Fruit fly (Drosophila melanogaster) whole organism, adult: ENCODE results near the gene CG15525.
A peak's percentile ranks its signal among the peaks of the same experiment; 100 is the strongest.

Experiments
- CG11617 ChIP-seq: fragments of 200-800 bp; sonication (Bioruptor generic); optimal IDR thresholded peaks from 2 replicates; lab custom pipeline; 2017; ENCODE audit warnings: mild to moderate bottlenecking, missing biosample characterization, missing genetic modification reagents, missing genetic modification characterization
- CG12768 ChIP-seq: fragments of 200-800 bp; sonication (Bioruptor generic); optimal IDR thresholded peaks from 2 replicates; lab custom pipeline; 2017; ENCODE audit warnings: missing biosample characterization, missing genetic modification characterization, mild to moderate bottlenecking, moderate library complexity, missing genetic modification reagents
- CG14711 ChIP-seq: fragments of 200-800 bp; sonication (Bioruptor generic); optimal IDR thresholded peaks from 2 replicates; lab custom pipeline; 2018; ENCODE audit warnings: missing biosample characterization, mild to moderate bottlenecking, missing genetic modification characterization, moderate library complexity
- CG1620 ChIP-seq: fragments of 200-800 bp; sonication (Bioruptor generic); optimal IDR thresholded peaks from 2 replicates; lab custom pipeline; 2016; ENCODE audit warnings: missing biosample characterization, missing genetic modification characterization
- CG33017 ChIP-seq: fragments of 200-800 bp; sonication (Bioruptor generic); optimal IDR thresholded peaks from 2 replicates; lab custom pipeline; 2018; ENCODE audit warnings: missing biosample characterization, mild to moderate bottlenecking, missing genetic modification characterization, moderate library complexity
- CG5204 ChIP-seq: fragments of 200-800 bp; sonication (Bioruptor generic); optimal IDR thresholded peaks from 2 replicates; lab custom pipeline; 2016; ENCODE audit warnings: missing biosample characterization, missing genetic modification characterization
- CG7045 ChIP-seq: fragments of 200-800 bp; sonication (Bioruptor generic); optimal IDR thresholded peaks from 2 replicates; lab custom pipeline; 2017; ENCODE audit warnings: missing biosample characterization, mild to moderate bottlenecking, missing genetic modification characterization
- CG7101 ChIP-seq: fragments of 200-800 bp; sonication (Bioruptor generic); optimal IDR thresholded peaks from 2 replicates; lab custom pipeline; 2018; ENCODE audit warnings: missing biosample characterization, mild to moderate bottlenecking, missing genetic modification characterization, moderate library complexity
- Clk ChIP-seq: fragments of 200-800 bp; sonication (Bioruptor generic); optimal IDR thresholded peaks from 2 replicates; lab custom pipeline; 2017; ENCODE audit warnings: missing biosample characterization, missing genetic modification characterization
- Crg-1 ChIP-seq: fragments of 200-800 bp; sonication (Bioruptor generic); optimal IDR thresholded peaks from 2 replicates; lab custom pipeline; 2016; ENCODE audit warnings: missing biosample characterization, missing genetic modification characterization
- Hr96 ChIP-seq: fragments of 200-800 bp; sonication (Bioruptor generic); optimal IDR thresholded peaks from 2 replicates; lab custom pipeline; 2016; ENCODE audit warnings: missing biosample characterization, missing genetic modification characterization
- Mnt ChIP-seq: fragments of 200-800 bp; sonication (Bioruptor generic); optimal IDR thresholded peaks from 2 replicates; lab custom pipeline; 2016; ENCODE audit warnings: missing biosample characterization, mild to moderate bottlenecking, missing genetic modification characterization
- bab1 ChIP-seq: fragments of 200-800 bp; sonication (Bioruptor generic); optimal IDR thresholded peaks from 3 replicates; lab custom pipeline; 2019; ENCODE audit warnings: missing biosample characterization, mild to moderate bottlenecking, missing genetic modification characterization, moderate library complexity
- cic ChIP-seq: fragments of 200-800 bp; sonication (Bioruptor generic); optimal IDR thresholded peaks from 2 replicates; lab custom pipeline; 2017; ENCODE audit warnings: missing biosample characterization, mild to moderate bottlenecking, missing genetic modification characterization, moderate library complexity
- cnc ChIP-seq, 2 experiments: fragments of >200 bp; optimal IDR thresholded peaks; 2 replicates each; lab custom pipeline; 2017
- kay ChIP-seq: fragments of 200-800 bp; sonication (Bioruptor generic); peaks from one replicate; lab custom pipeline; 2016; ENCODE audit warnings: missing biosample characterization, missing genetic modification characterization, borderline replicate concordance
- ovo ChIP-seq: fragments of 200-800 bp; sonication (Bioruptor generic); optimal IDR thresholded peaks from 2 replicates; lab custom pipeline; 2016; ENCODE audit warnings: missing biosample characterization, missing genetic modification characterization
- pad ChIP-seq: fragments of 200-800 bp; sonication (Bioruptor generic); optimal IDR thresholded peaks from 3 replicates; lab custom pipeline; 2017; ENCODE audit warnings: missing biosample characterization, missing genetic modification characterization, mild to moderate bottlenecking, moderate library complexity, missing genetic modification reagents
- tj ChIP-seq: fragments of 200-800 bp; sonication (Bioruptor generic); optimal IDR thresholded peaks from 3 replicates; lab custom pipeline; 2017; ENCODE audit warnings: missing biosample characterization, mild to moderate bottlenecking, missing genetic modification characterization, moderate library complexity
- toe ChIP-seq: fragments of 200-800 bp; sonication (Bioruptor generic); optimal IDR thresholded peaks from 2 replicates; lab custom pipeline; 2016; ENCODE audit warnings: missing biosample characterization, missing genetic modification characterization

Gene CG15525

DNA sequence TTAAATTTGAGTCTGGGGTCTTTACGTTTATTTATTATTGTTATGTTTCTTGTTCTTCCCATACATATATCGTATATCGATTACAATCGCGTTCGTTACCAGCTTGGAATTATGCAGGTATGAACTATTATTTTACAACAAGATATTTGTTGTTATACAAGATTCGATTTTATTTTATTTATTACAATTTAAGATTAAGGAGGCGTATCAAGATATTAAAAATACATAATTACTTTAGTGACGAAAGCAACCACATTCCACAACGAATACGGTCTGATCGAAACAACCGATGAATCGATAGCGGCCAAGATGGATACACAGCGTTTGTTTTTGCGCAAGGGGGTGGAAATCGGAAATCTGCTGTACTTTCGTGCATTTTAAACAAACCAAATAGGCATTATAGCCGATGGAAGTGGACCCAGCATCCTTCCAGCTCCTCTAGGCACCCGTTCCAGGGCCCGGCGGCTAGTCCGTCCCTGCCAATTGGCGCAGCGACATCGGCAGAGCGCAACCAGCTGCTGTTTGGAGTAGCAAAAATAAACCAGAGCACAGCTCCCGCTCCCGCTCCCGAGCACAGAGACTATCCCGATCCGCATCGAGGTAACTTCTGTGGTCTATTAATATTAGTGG is at the start of gene CG15525, which contains the start of gene CG11504:
TSS of gene CG15525 (minus strand) at position 70 of the 630 bp plus-strand sequence.
TSS of gene CG11504 (plus strand) at position 294 of the 630 bp plus-strand sequence.
- TF ChIP-seq Hr96 (GFP tag; lab: Kevin White, UChicago) (no peak), CG12768 (GFP tag; lab: Kevin White, UChicago) (no peak), Clk (GFP tag; lab: Kevin White, UChicago) (no peak), toe (no peak), cnc (optimal IDR thresholded peaks at IDR 0.05; lab: Kevin White, UChicago) (no peak), Mnt (GFP tag; lab: Kevin White, UChicago) (peak; percentile 42), CG1620 (GFP tag; lab: Kevin White, UChicago) (peak; percentile 23), CG5204 (GFP tag; lab: Kevin White, UChicago) (no peak), cic (GFP tag; lab: Kevin White, UChicago) (no peak), CG11617 (GFP tag; lab: Kevin White, UChicago) (no peak), CG14711 (tag; lab: Kevin White, UChicago) (peak; percentile 29), CG7045 (GFP tag; lab: Kevin White, UChicago) (no peak), Crg-1 (GFP tag; lab: Kevin White, UChicago) (no peak), bab1 (peak; percentile 55), CG7101 (tag; lab: Kevin White, UChicago) (peak; percentile 18)

DNA sequence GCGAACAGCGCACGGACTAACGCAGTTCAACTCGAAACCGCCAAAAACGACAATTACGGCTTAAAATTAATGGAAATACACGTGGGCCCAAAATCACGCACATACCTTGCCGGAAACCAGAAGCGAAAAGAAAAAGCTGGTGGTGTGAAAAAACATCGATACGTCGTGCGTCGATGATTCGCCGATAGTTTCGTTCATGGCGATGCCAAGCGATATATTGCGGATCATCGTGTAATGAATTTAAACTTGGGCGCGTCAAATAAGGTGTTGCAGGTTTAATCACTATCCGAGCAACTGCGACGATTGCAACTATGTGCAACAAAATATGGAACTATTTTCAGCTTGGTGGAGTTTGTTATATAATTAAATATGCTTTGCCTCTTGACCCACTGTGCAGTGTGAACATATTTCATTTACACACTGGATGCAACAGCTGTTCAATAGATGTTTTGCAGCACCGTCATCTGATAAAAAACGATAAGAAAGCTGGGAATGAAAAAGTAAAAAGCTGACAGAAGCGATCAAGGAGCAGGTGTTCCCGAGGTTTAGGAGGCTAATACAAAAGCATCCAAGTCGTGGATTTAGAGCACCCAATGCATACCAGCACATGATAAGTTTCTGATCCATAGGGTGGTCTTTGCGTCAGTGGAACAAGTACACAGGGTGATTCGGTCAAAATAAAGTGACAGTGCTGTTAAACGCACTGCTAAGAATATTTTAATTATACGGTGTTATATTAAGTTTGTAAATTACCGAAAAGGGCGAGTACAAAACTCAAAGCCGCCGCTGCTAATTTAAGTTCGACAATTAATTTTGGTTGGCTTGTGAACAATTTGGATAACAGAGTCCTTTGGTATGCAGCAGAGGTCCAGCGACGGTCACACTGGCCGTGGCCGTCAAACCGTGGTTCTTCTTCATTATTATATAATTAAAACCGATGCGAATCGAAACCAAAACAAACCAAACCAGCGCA is 48.8 kb upstream of the CG15525 start, which contains the start of the genes RpL32 and CG7943:
TSS of gene RpL32 (minus strand) at position 133 of the 973 bp plus-strand sequence.
TSS of gene CG7943 (plus strand) at position 442 of the 973 bp plus-strand sequence.
- peak; percentile 96 for TF ChIP-seq ovo (GFP tag; lab: Kevin White, UChicago)
- TF ChIP-seq pad (GFP tag; lab: Kevin White, UChicago), result peak; percentile 86
- no peak for TF ChIP-seq kay (GFP tag; lab: Kevin White, UChicago)
- TF ChIP-seq Crg-1 (GFP tag; lab: Kevin White, UChicago), result peak; percentile 97
- peak; percentile 62 for TF ChIP-seq cic (GFP tag; lab: Kevin White, UChicago)
- TF ChIP-seq CG7101 (tag; lab: Kevin White, UChicago), result peak; percentile 94
- peak; percentile 94 for TF ChIP-seq CG12768 (GFP tag; lab: Kevin White, UChicago)
- peak; percentile 85 for TF ChIP-seq CG14711 (tag; lab: Kevin White, UChicago)
- TF ChIP-seq bab1, result peak; percentile 97
- TF ChIP-seq tj (GFP tag; lab: Kevin White, UChicago), result peak; percentile 85
- TF ChIP-seq CG7045 (GFP tag; lab: Kevin White, UChicago), result peak; percentile 93
- TF ChIP-seq toe, result peak; percentile 98
- no peak for TF ChIP-seq cnc (optimal IDR thresholded peaks at IDR 0.05; lab: Kevin White, UChicago)
- TF ChIP-seq Clk (GFP tag; lab: Kevin White, UChicago), result peak; percentile 91
- peak; percentile 87 for TF ChIP-seq CG33017
- peak; percentile 96 for TF ChIP-seq CG1620 (GFP tag; lab: Kevin White, UChicago)
- peak; percentile 95 for TF ChIP-seq Mnt (GFP tag; lab: Kevin White, UChicago)
- peak; percentile 99 for TF ChIP-seq Hr96 (GFP tag; lab: Kevin White, UChicago)
- no peak for TF ChIP-seq CG5204 (GFP tag; lab: Kevin White, UChicago)
- peak; percentile 97 for TF ChIP-seq CG11617 (GFP tag; lab: Kevin White, UChicago)

DNA sequence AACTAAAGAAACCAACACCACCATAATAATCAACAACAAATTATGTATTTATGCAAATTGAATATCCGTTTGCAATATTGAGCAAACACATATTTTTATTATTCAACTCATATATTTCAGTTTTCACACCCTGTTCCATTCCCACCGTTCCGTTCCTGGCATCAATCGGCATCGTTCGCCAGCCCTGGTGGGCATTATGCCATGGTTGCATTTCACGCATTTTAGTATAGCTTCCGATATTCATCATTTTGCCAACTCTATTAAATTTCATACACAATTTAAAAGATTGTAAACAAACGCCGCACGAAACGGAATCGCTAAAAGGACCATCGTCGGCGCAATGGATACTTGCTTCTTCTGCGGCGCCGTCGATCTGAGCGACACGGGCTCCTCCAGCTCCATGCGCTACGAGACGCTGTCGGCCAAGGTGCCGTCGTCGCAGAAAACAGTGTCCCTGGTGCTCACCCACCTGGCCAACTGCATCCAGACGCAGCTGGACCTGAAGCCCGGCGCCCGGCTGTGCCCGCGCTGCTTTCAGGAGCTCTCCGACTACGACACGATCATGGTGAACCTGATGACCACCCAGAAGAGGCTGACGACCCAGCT is 45.8 kb upstream of the CG15525 start, which contains the start of gene Sry-delta:
TSS of gene Sry-delta (plus strand) at position 203 of the 606 bp plus-strand sequence.
- TF ChIP-seq bab1, result peak; percentile 76
- peak; percentile 61 for TF ChIP-seq CG33017
- TF ChIP-seq Clk (GFP tag; lab: Kevin White, UChicago), result peak; percentile 59
- peak; percentile 60 for TF ChIP-seq CG14711 (tag; lab: Kevin White, UChicago)
- TF ChIP-seq toe, result peak; percentile 87
- TF ChIP-seq CG11617 (GFP tag; lab: Kevin White, UChicago), result peak; percentile 73
- peak; percentile 64 for TF ChIP-seq pad (GFP tag; lab: Kevin White, UChicago)
- no peak for TF ChIP-seq kay (GFP tag; lab: Kevin White, UChicago)
- TF ChIP-seq Hr96 (GFP tag; lab: Kevin White, UChicago), result peak; percentile 90
- TF ChIP-seq CG1620 (GFP tag; lab: Kevin White, UChicago), result peak; percentile 90
- TF ChIP-seq CG5204 (GFP tag; lab: Kevin White, UChicago), result no peak
- TF ChIP-seq tj (GFP tag; lab: Kevin White, UChicago), result peak; percentile 85
- TF ChIP-seq cic (GFP tag; lab: Kevin White, UChicago), result peak; percentile 45
- no peak for TF ChIP-seq cnc (optimal IDR thresholded peaks at IDR 0.05; lab: Kevin White, UChicago)
- TF ChIP-seq CG12768 (GFP tag; lab: Kevin White, UChicago), result peak; percentile 65
- TF ChIP-seq Mnt (GFP tag; lab: Kevin White, UChicago), result peak; percentile 85
- peak; percentile 73 for TF ChIP-seq CG7045 (GFP tag; lab: Kevin White, UChicago)
- TF ChIP-seq CG7101 (tag; lab: Kevin White, UChicago), result peak; percentile 74
- no peak for TF ChIP-seq ovo (GFP tag; lab: Kevin White, UChicago)
- peak; percentile 71 for TF ChIP-seq Crg-1 (GFP tag; lab: Kevin White, UChicago)

DNA sequence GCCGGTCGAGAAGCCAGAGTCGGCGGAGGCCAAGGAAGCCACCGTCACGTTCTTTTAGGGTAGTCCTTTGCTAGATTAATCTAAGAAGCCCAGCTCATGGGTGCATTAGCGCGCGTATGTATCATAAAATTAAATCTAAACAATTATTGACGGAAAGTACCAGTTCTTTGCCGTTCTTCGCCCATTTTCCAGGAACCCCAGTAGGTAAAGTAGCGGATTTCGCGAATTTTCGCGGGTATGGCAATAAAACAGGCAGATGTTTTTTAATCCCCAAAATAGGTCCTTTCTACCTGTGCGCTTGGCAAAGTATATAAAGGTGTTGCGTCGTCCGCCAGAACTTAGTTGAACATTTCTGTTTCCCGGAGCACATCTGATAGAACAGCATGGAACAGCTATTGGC is 43.4 kb upstream of the CG15525 start:
- TF ChIP-seq CG14711 (tag; lab: Kevin White, UChicago), result no peak
